Worm (Caenorhabditis elegans) whole organism, L1 larva: ENCODE results near the gene F02C12.3.

Experiments used
- C04F5.9 ChIP-seq: sonication (generic microtip); optimal IDR thresholded peaks from 2 replicates; lab custom pipeline; 2016; ENCODE audit warnings: missing genetic modification characterization, missing compliant biosample characterization
- F16B12.6 ChIP-seq: fragments of 150-350 bp; optimal IDR thresholded peaks from 2 replicates; lab custom pipeline; 2014; ENCODE audit warnings: missing biosample characterization, missing genetic modification characterization
- alr-1 ChIP-seq: fragments of 200-800 bp; sonication (Bioruptor generic); optimal IDR thresholded peaks from 2 replicates; lab custom pipeline; 2018; ENCODE audit warnings: borderline replicate concordance, mild to moderate bottlenecking, missing genetic modification characterization, missing compliant biosample characterization
- blmp-1 ChIP-seq: fragments of 150-350 bp; optimal IDR thresholded peaks from 2 replicates; lab custom pipeline; 2014; ENCODE audit warnings: missing biosample characterization, missing genetic modification characterization
- ceh-63 ChIP-seq: fragments of 200-800 bp; sonication (Bioruptor generic); optimal IDR thresholded peaks from 2 replicates; lab custom pipeline; 2018; ENCODE audit warnings: mild to moderate bottlenecking, missing genetic modification characterization, missing compliant biosample characterization
- ceh-8 ChIP-seq: fragments of 200-800 bp; sonication (Bioruptor generic); optimal IDR thresholded peaks from 2 replicates; lab custom pipeline; 2018; ENCODE audit warnings: mild to moderate bottlenecking, missing genetic modification characterization, moderate library complexity, missing compliant biosample characterization
- ceh-88 ChIP-seq: fragments of 200-800 bp; sonication (Bioruptor generic); IDR thresholded peaks from 2 replicates; pipeline ENCODE4 v1.3.6; 2022; ENCODE audit warnings: missing genetic modification characterization, missing compliant biosample characterization
- dpl-1 ChIP-seq, 3 experiments: fragments of 150-350 bp in 2 of 3; sonication (generic microtip) in 1 of 3; optimal IDR thresholded peaks; 2 replicates each; lab custom pipeline; 2014 to 2017; ENCODE audit warnings: missing biosample characterization in 3 of 3, missing genetic modification characterization in 3 of 3, missing genetic modification reagents in 3 of 3
- dsc-1 ChIP-seq: sonication (generic microtip); optimal IDR thresholded peaks from 2 replicates; lab custom pipeline; 2016; ENCODE audit warnings: mild to moderate bottlenecking, missing genetic modification characterization, missing compliant biosample characterization
- efl-1 ChIP-seq, 4 experiments: fragments of 150-350 bp; optimal IDR thresholded peaks in 3 of 4; peaks in 1 of 4; 1 replicate in 1 of 4; 2 replicates in 3 of 4; lab custom pipeline; 2014; ENCODE audit warnings: missing biosample characterization in 2 of 4, missing genetic modification characterization in 2 of 4, missing genetic modification reagents in 2 of 4
- egl-13 ChIP-seq: sonication (generic microtip); optimal IDR thresholded peaks from 2 replicates; lab custom pipeline; 2016; ENCODE audit warnings: missing genotype, missing genetic modification reagents, missing genetic modification characterization, missing compliant biosample characterization
- elt-2 ChIP-seq: sonication (generic microtip); optimal IDR thresholded peaks from 2 replicates; lab custom pipeline; 2016; ENCODE audit warnings: missing genetic modification characterization, mild to moderate bottlenecking, inconsistent platforms, missing compliant biosample characterization, missing genetic modification reagents
- elt-3 ChIP-seq, 6 experiments: fragments of 150-350 bp in 1 of 6; sonication (generic microtip); optimal IDR thresholded peaks; 2 replicates each; lab custom pipeline; 2017 to 2018; ENCODE audit warnings: missing biosample characterization in 6 of 6, missing genetic modification characterization in 6 of 6, inconsistent platforms in 1 of 6
- ets-5 ChIP-seq: fragments of 200-800 bp; sonication (Bioruptor generic); IDR thresholded peaks from 2 replicates; pipeline ENCODE4 v1.3.6; 2022; ENCODE audit warnings: missing genetic modification characterization, missing compliant biosample characterization
- fkh-4 ChIP-seq: sonication (generic microtip); optimal IDR thresholded peaks from 2 replicates; lab custom pipeline; 2016; ENCODE audit warnings: missing compliant biosample characterization, missing genetic modification characterization, borderline replicate concordance
- hlh-4 ChIP-seq: sonication (generic microtip); optimal IDR thresholded peaks from 2 replicates; lab custom pipeline; 2016; ENCODE audit warnings: mild to moderate bottlenecking, missing genetic modification characterization, missing compliant biosample characterization
- hpl-2 ChIP-seq: fragments of 150-350 bp; optimal IDR thresholded peaks from 2 replicates; lab custom pipeline; 2014; ENCODE audit warnings: missing biosample characterization, missing genetic modification reagents, missing genetic modification characterization
- jun-1 ChIP-seq: fragments of 150-350 bp; optimal IDR thresholded peaks from 2 replicates; lab custom pipeline; 2014; ENCODE audit warnings: missing biosample characterization, missing genetic modification reagents, missing genetic modification characterization
- lin-14 ChIP-seq: fragments of 200-800 bp; sonication (Bioruptor generic); optimal IDR thresholded peaks from 2 replicates; lab custom pipeline; 2018; ENCODE audit warnings: mild to moderate bottlenecking, missing genetic modification characterization, moderate library complexity, missing compliant biosample characterization
- lin-15B ChIP-seq: fragments of 150-350 bp; sonication (generic microtip); optimal IDR thresholded peaks from 3 replicates; lab custom pipeline; 2014; ENCODE audit warnings: missing biosample characterization, missing genetic modification characterization
- lin-35 ChIP-seq, 2 experiments: fragments of 150-350 bp; optimal IDR thresholded peaks; 2 replicates each; lab custom pipeline; 2014; ENCODE audit warnings: missing biosample characterization in 2 of 2, missing genetic modification characterization in 2 of 2, missing genetic modification reagents in 2 of 2
- lsy-2 ChIP-seq, 2 experiments: fragments of 150-350 bp; optimal IDR thresholded peaks; 2 replicates each; lab custom pipeline; 2014; ENCODE audit warnings: missing biosample characterization in 2 of 2, missing genetic modification characterization in 2 of 2
- mdl-1 ChIP-seq, 2 experiments: fragments of 150-350 bp; optimal IDR thresholded peaks; 2 replicates each; lab custom pipeline; 2014 to 2017; ENCODE audit warnings: missing biosample characterization in 2 of 2, missing genetic modification characterization in 2 of 2, inconsistent platforms in 1 of 2
- mef-2 ChIP-seq: fragments of 150-350 bp; optimal IDR thresholded peaks from 2 replicates; lab custom pipeline; 2014; ENCODE audit warnings: missing biosample characterization, missing genetic modification characterization
- nhr-11 ChIP-seq: fragments of 150-350 bp; optimal IDR thresholded peaks from 2 replicates; lab custom pipeline; 2014; ENCODE audit warnings: missing biosample characterization, missing genetic modification characterization
- nhr-12 ChIP-seq: sonication (generic microtip); optimal IDR thresholded peaks from 2 replicates; lab custom pipeline; 2017; ENCODE audit warnings: missing biosample characterization, missing genetic modification characterization
- nhr-19 ChIP-seq: fragments of 200-800 bp; sonication (Bioruptor generic); conservative IDR thresholded peaks from 2 replicates; pipeline ENCODE4 v1.3.6; 2022; ENCODE audit warnings: missing genetic modification characterization, missing compliant biosample characterization
- nhr-20 ChIP-seq: sonication (generic microtip); optimal IDR thresholded peaks from 2 replicates; lab custom pipeline; 2016; ENCODE audit warnings: mild to moderate bottlenecking, missing genetic modification characterization, missing compliant biosample characterization
- nhr-28 ChIP-seq: fragments of 150-350 bp; optimal IDR thresholded peaks from 2 replicates; lab custom pipeline; 2014; ENCODE audit warnings: missing biosample characterization, missing genetic modification characterization
- nhr-71 ChIP-seq: sonication (generic microtip); optimal IDR thresholded peaks from 2 replicates; lab custom pipeline; 2016; ENCODE audit warnings: mild to moderate bottlenecking, missing genetic modification characterization, moderate library complexity, missing compliant biosample characterization
- nhr-84 ChIP-seq: sonication (generic microtip); optimal IDR thresholded peaks from 2 replicates; lab custom pipeline; 2017; ENCODE audit warnings: missing biosample characterization, missing genetic modification characterization
- nhr-85 ChIP-seq: sonication (generic microtip); peaks from one replicate; lab custom pipeline; 2016; ENCODE audit warnings: missing genetic modification characterization, inconsistent platforms, missing compliant biosample characterization
- snu-23 ChIP-seq: sonication (generic microtip); optimal IDR thresholded peaks from 2 replicates; lab custom pipeline; 2016; ENCODE audit warnings: missing genetic modification characterization, missing compliant biosample characterization
- sup-37 ChIP-seq: fragments of 200-800 bp; sonication (Bioruptor generic); optimal IDR thresholded peaks from 2 replicates; lab custom pipeline; 2018; ENCODE audit warnings: mild to moderate bottlenecking, missing genetic modification characterization, missing compliant biosample characterization
- tbx-2 ChIP-seq: sonication (generic microtip); optimal IDR thresholded peaks from 2 replicates; lab custom pipeline; 2016; ENCODE audit warnings: missing genetic modification characterization, missing compliant biosample characterization
- unc-30 ChIP-seq: sonication (generic microtip); optimal IDR thresholded peaks from 2 replicates; lab custom pipeline; 2017; ENCODE audit warnings: missing biosample characterization, missing genetic modification characterization
- unc-62 ChIP-seq: fragments of 150-350 bp; optimal IDR thresholded peaks from 2 replicates; lab custom pipeline; 2014; ENCODE audit warnings: missing biosample characterization, missing genetic modification reagents, missing genetic modification characterization
- unc-86 ChIP-seq: sonication (generic microtip); optimal IDR thresholded peaks from 2 replicates; lab custom pipeline; 2016; ENCODE audit warnings: missing genetic modification characterization, missing compliant biosample characterization
- unc-98 ChIP-seq: fragments of 200-800 bp; sonication (Bioruptor generic); IDR thresholded peaks from 2 replicates; pipeline ENCODE4 v1.3.6; 2022; ENCODE audit warnings: missing genetic modification characterization, missing compliant biosample characterization
- ztf-4 ChIP-seq: fragments of 150-350 bp; optimal IDR thresholded peaks from 2 replicates; lab custom pipeline; 2014; ENCODE audit warnings: missing biosample characterization, missing genetic modification characterization

The F02C12.3 gene

DNA sequence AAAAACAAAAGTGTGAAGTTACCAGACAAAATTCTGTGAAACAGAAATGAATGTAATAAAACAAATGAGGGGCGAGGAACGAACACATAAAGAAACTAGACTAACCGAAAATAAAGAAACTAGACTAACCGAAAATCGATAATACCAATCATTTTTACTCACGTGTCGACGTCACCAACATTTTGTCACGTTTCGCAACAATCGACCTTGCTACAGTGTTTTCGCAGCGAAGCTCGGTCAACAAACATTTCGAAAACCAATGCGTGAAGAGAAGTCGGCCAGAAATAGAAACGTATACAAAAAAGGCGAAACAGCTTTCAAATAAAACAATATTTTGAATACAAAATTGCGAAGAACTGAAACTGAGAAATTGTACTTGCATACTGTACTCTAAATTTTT is 29.8 kb upstream of the F02C12.3 start:
- TF ChIP-seq egl-13 (tag; lab: Kevin White, UChicago), result no peak
- peak; percentile 78 for TF ChIP-seq nhr-20 (tag; lab: Kevin White, UChicago)
- TF ChIP-seq nhr-19 (GFP tag; lab: Robert Waterston, UW), result 0 out of 2 replicates have a peak, but pooled peaks have one; percentile 8
- no peak for TF ChIP-seq efl-1 (optimal IDR thresholded peaks at IDR 0.05; lab: Kevin White, UChicago)
- TF ChIP-seq efl-1 (GFP tag; optimal IDR thresholded peaks at IDR 0.05 in 1 of 2; lab: Kevin White, UChicago), result peak in 1 of 2 experiments; percentile 56
- TF ChIP-seq snu-23, result peak; percentile 42
- no peak for TF ChIP-seq ceh-8 (GFP tag; lab: Kevin White, UChicago)
- no peak for TF ChIP-seq nhr-12 (tag; lab: Kevin White, UChicago)
- no peak for TF ChIP-seq nhr-11
- no peak for TF ChIP-seq F16B12.6
- no peak for TF ChIP-seq fkh-4 (tag; lab: Kevin White, UChicago)
- TF ChIP-seq ztf-4 (tag; lab: Kevin White, UChicago), result no peak
- TF ChIP-seq lin-35 (GFP tag; optimal IDR thresholded peaks at IDR 0.05; lab: Kevin White, UChicago), result peak in 1 of 2 experiments; percentile 56
- TF ChIP-seq ceh-63 (GFP tag; lab: Kevin White, UChicago), result no peak
- TF ChIP-seq lsy-2 (tag; optimal IDR thresholded peaks at IDR 0.05; lab: Kevin White, UChicago), result no peak
- TF ChIP-seq lin-15B (tag; lab: Kevin White, UChicago), result no peak
- no peak for TF ChIP-seq unc-62 (GFP tag; lab: Kevin White, UChicago)
- TF ChIP-seq alr-1 (tag; lab: Kevin White, UChicago), result no peak
- TF ChIP-seq tbx-2, result no peak
- TF ChIP-seq unc-86 (tag; lab: Kevin White, UChicago), result no peak
- peak in 1 of 2 experiments; percentile 70 for TF ChIP-seq mdl-1 (tag; optimal IDR thresholded peaks at IDR 0.05; lab: Kevin White, UChicago)
- TF ChIP-seq elt-3 (tag; optimal IDR thresholded peaks at IDR 0.05; lab: Kevin White, UChicago), result peak in 1 of 6 experiments; percentile 44
- TF ChIP-seq blmp-1 (tag; lab: Kevin White, UChicago), result peak; percentile 15
- no peak for TF ChIP-seq nhr-85 (tag; lab: Kevin White, UChicago)
- TF ChIP-seq nhr-84, result no peak
- TF ChIP-seq sup-37 (GFP tag; lab: Kevin White, UChicago), result no peak
- no peak for TF ChIP-seq ceh-88
- TF ChIP-seq lin-14, result peak; percentile 48
- TF ChIP-seq ets-5 (GFP tag; lab: Robert Waterston, UW), result no peak
- TF ChIP-seq dpl-1 (GFP tag; optimal IDR thresholded peaks at IDR 0.05; lab: Kevin White, UChicago), result no peak
- no peak for TF ChIP-seq unc-98
- no peak for TF ChIP-seq dsc-1 (tag; lab: Kevin White, UChicago)
- no peak for TF ChIP-seq mef-2 (tag; lab: Kevin White, UChicago)
- no peak for TF ChIP-seq nhr-28 (tag; lab: Kevin White, UChicago)
- TF ChIP-seq hpl-2 (GFP tag; lab: Kevin White, UChicago), result no peak
- TF ChIP-seq C04F5.9, result no peak
- peak; percentile 36 for TF ChIP-seq nhr-71 (tag; lab: Kevin White, UChicago)
- TF ChIP-seq, all 84 proteins: peak for 10

DNA sequence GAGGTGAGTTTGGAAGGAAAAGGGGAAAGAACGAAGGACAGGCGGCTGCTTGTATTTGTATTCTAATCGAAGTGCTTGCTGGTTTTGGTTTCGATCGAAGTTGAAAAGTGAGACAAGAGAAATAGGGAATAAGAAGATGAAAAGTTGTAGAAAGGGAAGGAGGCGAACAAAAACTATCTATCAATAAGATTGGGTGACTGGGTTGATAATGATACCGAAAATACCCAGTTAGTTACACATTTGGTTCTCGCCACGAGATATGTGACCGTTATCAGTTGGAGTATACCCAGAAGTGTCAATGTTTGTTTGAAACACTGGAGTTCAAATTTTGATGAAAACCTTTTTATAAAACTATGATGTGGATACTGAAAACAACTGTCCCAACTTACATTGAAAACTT is 28.5 kb upstream of the F02C12.3 start:
- peak; percentile 7 for TF ChIP-seq lin-14
- TF ChIP-seq blmp-1 (tag; lab: Kevin White, UChicago), result peak; percentile 53
- peak in 1 of 2 experiments; percentile 14 for TF ChIP-seq lin-35 (GFP tag; optimal IDR thresholded peaks at IDR 0.05; lab: Kevin White, UChicago)
- TF ChIP-seq mdl-1 (tag; optimal IDR thresholded peaks at IDR 0.05; lab: Kevin White, UChicago), result peak in 1 of 2 experiments; percentile 6
- TF ChIP-seq hlh-4, result no peak
- peak; percentile 57 for TF ChIP-seq elt-2 (tag; lab: Kevin White, UChicago)
- peak; percentile 5 for TF ChIP-seq nhr-20 (tag; lab: Kevin White, UChicago)
- TF ChIP-seq jun-1 (tag; lab: Kevin White, UChicago), result no peak
- TF ChIP-seq unc-30 (tag; lab: Kevin White, UChicago), result no peak
- TF ChIP-seq elt-3 (tag; optimal IDR thresholded peaks at IDR 0.05; lab: Kevin White, UChicago), result peak in 1 of 6 experiments; percentile 26
- no peak for TF ChIP-seq dsc-1 (tag; lab: Kevin White, UChicago)
